Fruit fly (Drosophila melanogaster): ENCODE data around the gene spag4.
A peak's percentile ranks its signal among the peaks of the same experiment; 100 is the strongest.

Gene spag4

DNA sequence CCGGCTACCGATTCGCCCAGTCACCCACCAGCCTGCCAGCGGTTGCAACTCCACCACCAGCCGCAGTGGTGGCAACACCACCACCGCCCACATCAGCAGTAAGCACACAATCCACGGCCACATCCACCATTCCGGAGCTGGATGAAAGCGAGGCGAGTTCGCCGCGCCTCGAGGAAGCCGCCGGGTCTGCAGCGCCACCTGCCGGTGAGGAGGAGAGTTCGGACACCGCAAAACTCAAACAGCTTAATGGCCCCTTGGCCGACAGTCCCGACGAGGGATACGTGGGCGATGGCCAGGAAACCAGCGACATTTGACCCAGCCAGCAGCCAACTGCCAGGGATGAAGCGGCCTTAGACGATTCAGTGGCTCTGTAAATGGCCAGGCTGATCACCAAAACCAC is 12.6 kb upstream of the spag4 start:
- TF ChIP-seq spab (GFP tag; optimal IDR thresholded peaks at IDR 0.05) (no peak), CG16779 (tag; optimal IDR thresholded peaks at IDR 0.05) (no peak), Met (GFP tag; optimal IDR thresholded peaks at IDR 0.05) (no peak), CG11762 (GFP tag; optimal IDR thresholded peaks at IDR 0.05; ENCODE audit: insufficient read depth) (no peak), CG3919 (GFP tag; optimal IDR thresholded peaks at IDR 0.05) (no peak), topi (GFP tag; optimal IDR thresholded peaks at IDR 0.05) (no peak), Eip75B (GFP tag; optimal IDR thresholded peaks at IDR 0.05) (no peak), lz (GFP tag; optimal IDR thresholded peaks at IDR 0.05) (no peak), Hr38 (GFP tag; optimal IDR thresholded peaks at IDR 0.05) (no peak), Gug (GFP tag; IDR thresholded peaks at IDR 0.05) (no peak), fkh (GFP tag; optimal IDR thresholded peaks at IDR 0.05) (no peak), CG8319 (GFP tag; optimal IDR thresholded peaks at IDR 0.05) (no peak), dsx (GFP tag; optimal IDR thresholded peaks at IDR 0.05; ENCODE audit: poor library complexity, severe bottlenecking) (no peak), Hr39 (GFP tag; optimal IDR thresholded peaks at IDR 0.05) (no peak), CG10669 (GFP tag; optimal IDR thresholded peaks at IDR 0.05) (no peak), CG6792 (GFP tag; optimal IDR thresholded peaks at IDR 0.05) (no peak), eg (GFP tag; IDR thresholded peaks at IDR 0.05) (no peak), fd59A (GFP tag; optimal IDR thresholded peaks at IDR 0.05) (no peak), acj6 (GFP tag; optimal IDR thresholded peaks at IDR 0.05) (no peak), Eip78C (GFP tag) (no peak)

DNA sequence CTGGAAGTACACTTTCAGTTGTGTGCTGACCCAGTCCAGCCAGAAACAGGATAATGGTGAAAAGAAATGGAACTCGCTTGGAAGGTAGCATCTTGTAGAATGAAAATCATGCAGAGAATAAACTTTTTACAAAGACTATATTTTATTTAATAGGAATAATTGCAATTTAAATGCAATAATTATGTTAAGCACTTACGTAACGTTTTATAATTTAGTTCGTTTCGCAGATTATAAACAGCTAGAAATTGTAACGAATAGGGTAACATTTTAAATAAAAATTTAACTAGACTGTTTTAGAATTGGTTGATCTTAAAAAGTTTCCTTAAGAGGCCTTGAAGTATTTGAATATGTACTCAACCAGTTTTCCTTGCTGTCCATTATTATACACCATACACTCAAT is 20.0 kb downstream of the spag4 start, which contains the start of gene Acp33A:
Gene Acp33A (minus strand): TSS at position 101 of the 400 bp plus-strand sequence.
- no peak for TF ChIP-seq Lpt (GFP tag; optimal IDR thresholded peaks at IDR 0.05)
- no peak for TF ChIP-seq Sox102F (GFP tag; optimal IDR thresholded peaks at IDR 0.05)
- no peak for TF ChIP-seq Ets21C (GFP tag; optimal IDR thresholded peaks at IDR 0.05)
- TF ChIP-seq Hr38 (GFP tag; optimal IDR thresholded peaks at IDR 0.05): no peak
- no peak for TF ChIP-seq Sox14 (GFP tag; optimal IDR thresholded peaks at IDR 0.05)
- TF ChIP-seq dsx (GFP tag; optimal IDR thresholded peaks at IDR 0.05; ENCODE audit: poor library complexity, severe bottlenecking): no peak
- TF ChIP-seq CG4318 (GFP tag; optimal IDR thresholded peaks at IDR 0.05): no peak
- no peak for TF ChIP-seq Blimp-1 (GFP tag; optimal IDR thresholded peaks at IDR 0.05)
- TF ChIP-seq CG34406 (GFP tag; optimal IDR thresholded peaks at IDR 0.05): no peak
- TF ChIP-seq Smox (GFP tag; optimal IDR thresholded peaks at IDR 0.05): no peak
- TF ChIP-seq svp (GFP tag): no peak
- no peak for TF ChIP-seq Eip75B (GFP tag; optimal IDR thresholded peaks at IDR 0.05)

DNA sequence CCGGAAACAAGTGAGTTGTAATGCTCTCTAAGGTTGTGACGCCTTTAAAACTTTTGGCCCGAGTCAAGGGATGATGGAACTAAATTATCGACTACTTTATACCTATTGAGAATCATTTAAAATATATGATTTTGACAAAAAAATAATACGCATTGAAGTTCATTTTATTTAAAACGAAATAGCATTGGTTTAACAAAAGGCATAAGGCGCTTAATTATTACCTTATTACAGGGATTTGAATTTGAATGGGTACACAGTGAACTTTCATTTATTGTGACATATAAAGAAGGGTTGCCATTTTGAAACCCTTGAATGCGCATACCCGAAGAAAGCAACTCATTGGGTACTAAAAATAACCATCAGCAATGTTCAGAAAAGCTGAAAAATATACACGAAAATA is 22.5 kb downstream of the spag4 start:
- peak; percentile 56 for TF ChIP-seq svp (GFP tag)
- TF ChIP-seq fkh (GFP tag; optimal IDR thresholded peaks at IDR 0.05): no peak

DNA sequence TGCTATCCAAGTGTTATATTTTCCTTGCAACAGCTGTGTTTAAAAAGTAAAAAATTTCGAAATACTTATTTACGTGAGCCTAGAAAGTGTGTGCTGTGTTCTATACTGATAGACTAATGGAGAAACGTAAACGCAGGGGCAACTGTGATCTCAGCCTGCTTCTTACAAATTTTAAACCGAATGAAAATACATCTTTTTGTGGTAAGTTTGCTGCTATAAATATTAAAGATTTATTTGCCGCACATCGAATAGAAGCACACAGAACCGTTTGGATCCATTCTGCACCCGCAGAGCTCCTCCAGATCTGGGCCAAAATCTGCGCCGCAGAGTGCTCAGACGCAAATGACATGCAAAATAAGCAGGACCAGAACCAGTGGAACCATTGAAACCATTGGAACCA is 24.8 kb downstream of the spag4 start, which contains the start of gene Mst33A:
Gene Mst33A (minus strand): TSS at position 101 of the 400 bp plus-strand sequence.
- TF ChIP-seq esn (GFP tag; optimal IDR thresholded peaks at IDR 0.05): no peak
- no peak for TF ChIP-seq pdm3 (GFP tag; optimal IDR thresholded peaks at IDR 0.05)
- no peak for TF ChIP-seq CG7368 (GFP tag; optimal IDR thresholded peaks at IDR 0.05)
- TF ChIP-seq Eip78C (GFP tag): no peak
- TF ChIP-seq CG11762 (GFP tag; optimal IDR thresholded peaks at IDR 0.05; ENCODE audit: insufficient read depth): no peak
- no peak for TF ChIP-seq CG6808 (GFP tag; optimal IDR thresholded peaks at IDR 0.05)
- TF ChIP-seq Eip93F (GFP tag; optimal IDR thresholded peaks at IDR 0.05): no peak
- TF ChIP-seq CG11902 (GFP tag; optimal IDR thresholded peaks at IDR 0.05): no peak
- no peak for TF ChIP-seq CG16779 (tag; optimal IDR thresholded peaks at IDR 0.05)
- no peak for TF ChIP-seq dsx (GFP tag; optimal IDR thresholded peaks at IDR 0.05; ENCODE audit: poor library complexity, severe bottlenecking)
- no peak for TF ChIP-seq CG6276 (GFP tag; optimal IDR thresholded peaks at IDR 0.05)
- TF ChIP-seq dac (GFP tag; optimal IDR thresholded peaks at IDR 0.05): no peak
- no peak for TF ChIP-seq CG9139 (GFP tag; optimal IDR thresholded peaks at IDR 0.05)
- TF ChIP-seq salr (GFP tag; optimal IDR thresholded peaks at IDR 0.05): no peak

All from whole organism, prepupa.